Worm (Caenorhabditis elegans): ENCODE results near the gene F55C5.17.
A peak's percentile ranks its signal among the peaks of the same experiment; 100 is the strongest.

Gene F55C5.17

DNA sequence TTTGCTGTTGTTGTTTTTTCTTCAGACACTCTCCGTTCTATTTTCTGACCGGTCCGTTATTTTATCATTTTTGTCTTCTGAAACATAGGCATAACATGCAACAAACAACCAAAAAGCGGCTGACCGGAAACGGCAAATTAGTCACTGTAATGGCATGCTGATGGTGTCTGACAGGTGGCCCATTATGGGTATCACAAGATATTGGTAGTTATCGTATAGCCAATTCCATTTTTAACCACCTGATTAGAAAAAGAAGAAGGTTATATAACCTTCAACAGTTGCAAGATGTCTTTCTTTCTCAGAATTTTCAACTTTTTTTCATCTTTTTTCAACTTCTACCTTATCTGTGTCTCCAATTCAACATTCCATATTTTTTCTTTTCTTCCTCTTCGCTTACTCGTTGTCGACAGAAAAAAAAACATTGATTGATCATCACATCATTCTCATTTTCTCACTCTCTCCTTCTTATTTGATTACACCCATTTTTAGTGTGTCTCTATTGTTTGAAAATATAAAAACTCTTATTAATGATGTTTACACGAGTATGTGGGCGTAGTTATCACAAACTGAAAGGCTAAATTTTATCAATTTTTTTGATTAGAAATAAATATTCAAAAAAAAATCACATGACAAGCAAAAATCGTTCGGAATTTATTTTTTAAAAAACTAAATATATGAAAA is 1.4 kb upstream of the F55C5.17 start (continued):
- TF ChIP-seq nhr-11 (tag; optimal IDR thresholded peaks at IDR 0.05) = no peak
- TF ChIP-seq lin-14 (GFP tag; optimal IDR thresholded peaks at IDR 0.05) = peak; percentile 67
- TF ChIP-seq ztf-11 (tag; optimal IDR thresholded peaks at IDR 0.05) = no peak
- peak; percentile 60 for TF ChIP-seq snu-23 (GFP tag; optimal IDR thresholded peaks at IDR 0.05)
- TF ChIP-seq blmp-1 (tag; optimal IDR thresholded peaks at IDR 0.05) = peak; percentile 24
- TF ChIP-seq jun-1 (tag; optimal IDR thresholded peaks at IDR 0.05) = no peak
- peak; percentile 95 for TF ChIP-seq nhr-85 (tag)
- TF ChIP-seq ets-5 (GFP tag; IDR thresholded peaks at IDR 0.05) = no peak
- no peak for TF ChIP-seq ceh-88 (GFP tag; IDR thresholded peaks at IDR 0.05)
- TF ChIP-seq ceh-90 (tag; optimal IDR thresholded peaks at IDR 0.05) = no peak
- no peak for TF ChIP-seq snpc-4 (tag; optimal IDR thresholded peaks at IDR 0.05)
- peak; percentile 52 for TF ChIP-seq nhr-20 (tag; optimal IDR thresholded peaks at IDR 0.05)
- no peak for TF ChIP-seq tlp-1 (tag; optimal IDR thresholded peaks at IDR 0.05)
- peak in 1 of 2 experiments; percentile 60 for TF ChIP-seq lin-35 (GFP tag; optimal IDR thresholded peaks at IDR 0.05)
- TF ChIP-seq efl-1 (optimal IDR thresholded peaks at IDR 0.05) = no peak
- TF ChIP-seq efl-1 (GFP tag; optimal IDR thresholded peaks at IDR 0.05 in 1 of 2) = peak in 1 of 2 experiments; percentile 89
- no peak for TF ChIP-seq pag-3 (tag; optimal IDR thresholded peaks at IDR 0.05; ENCODE audit: borderline replicate concordance, insufficient read depth)
- no peak for TF ChIP-seq nhr-12 (tag; optimal IDR thresholded peaks at IDR 0.05)
- TF ChIP-seq nhr-84 (tag; optimal IDR thresholded peaks at IDR 0.05) = no peak
- TF ChIP-seq lin-13 (GFP tag; optimal IDR thresholded peaks at IDR 0.05) = no peak
- no peak for TF ChIP-seq fkh-8 (tag; optimal IDR thresholded peaks at IDR 0.05)
- no peak for TF ChIP-seq aly-2 (tag; optimal IDR thresholded peaks at IDR 0.05)
- TF ChIP-seq unc-62 (GFP tag; optimal IDR thresholded peaks at IDR 0.05) = no peak
- no peak for TF ChIP-seq egl-27 (tag; optimal IDR thresholded peaks at IDR 0.05)
- no peak for TF ChIP-seq hpl-2 (GFP tag; optimal IDR thresholded peaks at IDR 0.05)
- TF ChIP-seq lin-15B (tag; optimal IDR thresholded peaks at IDR 0.05) = no peak
- no peak for TF ChIP-seq Y116A8C.19 (tag; optimal IDR thresholded peaks at IDR 0.05; ENCODE audit: borderline replicate concordance)
- no peak for TF ChIP-seq xbp-1 (tag; optimal IDR thresholded peaks at IDR 0.05)
- peak; percentile 92 for TF ChIP-seq vab-15 (tag; optimal IDR thresholded peaks at IDR 0.05)
- TF ChIP-seq nhr-76 (tag; optimal IDR thresholded peaks at IDR 0.05) = no peak
- no peak for TF ChIP-seq zip-4 (GFP tag; optimal IDR thresholded peaks at IDR 0.05)
- TF ChIP-seq isw-1 (GFP tag; IDR thresholded peaks at IDR 0.05) = no peak
- no peak for TF ChIP-seq nhr-77 (tag; optimal IDR thresholded peaks at IDR 0.05)
- peak in 2 of 6 experiments; percentile 19 to 37 for TF ChIP-seq elt-3 (tag; optimal IDR thresholded peaks at IDR 0.05)
- peak; percentile 24 to 53 for TF ChIP-seq lsy-2 (tag; optimal IDR thresholded peaks at IDR 0.05)
- TF ChIP-seq hlh-17 (GFP tag; optimal IDR thresholded peaks at IDR 0.05; ENCODE audit: borderline replicate concordance) = no peak
- TF ChIP-seq fkh-10 (GFP tag; optimal IDR thresholded peaks at IDR 0.05) = no peak
- TF ChIP-seq irx-1 (tag; optimal IDR thresholded peaks at IDR 0.05) = peak; percentile 77
- peak; percentile 57 for TF ChIP-seq nhr-90 (tag; optimal IDR thresholded peaks at IDR 0.05; ENCODE audit: poor library complexity)
- no peak for TF ChIP-seq ces-1 (GFP tag; optimal IDR thresholded peaks at IDR 0.05)
- peak; percentile 61 for TF ChIP-seq nhr-71 (tag; optimal IDR thresholded peaks at IDR 0.05)
- TF ChIP-seq egl-13 (tag; optimal IDR thresholded peaks at IDR 0.05) = no peak
- TF ChIP-seq elt-2 (tag; optimal IDR thresholded peaks at IDR 0.05) = peak; percentile 62
- TF ChIP-seq hlh-4 (tag; optimal IDR thresholded peaks at IDR 0.05) = no peak
- no peak for TF ChIP-seq unc-30 (tag; optimal IDR thresholded peaks at IDR 0.05)
- peak in 1 of 3 experiments; percentile 31 for TF ChIP-seq dpl-1 (GFP tag; optimal IDR thresholded peaks at IDR 0.05)
